Worm (Caenorhabditis elegans): Measurements from ENCODE around the gene icd-1.

The icd-1 gene

DNA sequence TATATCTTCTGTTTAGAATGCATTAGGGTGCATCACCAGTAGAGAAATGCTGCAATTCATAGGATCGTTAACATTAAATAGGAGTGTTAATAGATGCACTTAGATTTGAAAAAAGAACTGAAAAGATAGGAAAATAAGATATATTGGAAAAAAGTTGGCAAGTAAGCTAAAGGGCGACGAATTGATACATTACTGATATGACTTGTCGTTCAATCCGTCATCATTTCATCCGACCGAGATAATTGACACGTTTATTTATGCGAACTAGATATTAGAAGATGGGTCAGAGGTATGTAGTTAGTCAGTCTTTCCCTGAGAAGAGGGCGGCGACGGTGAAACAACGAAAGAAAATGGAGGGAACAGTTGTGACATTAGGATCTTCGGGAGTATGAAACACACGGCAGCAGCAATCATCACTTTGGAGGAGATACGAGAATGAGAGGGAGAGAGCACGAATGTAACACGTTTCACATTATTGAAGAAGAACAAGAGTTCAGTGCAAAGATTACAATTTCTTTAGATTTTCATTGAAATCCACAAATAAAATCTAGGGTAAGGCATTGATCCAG is 43.5 kb downstream of the icd-1 start, which contains the start of gene lron-15:
Gene lron-15, minus strand, starts transcription at position 51 of the 569 bp plus-strand sequence.
- TF ChIP-seq akir-1 (GFP tag; optimal IDR thresholded peaks at IDR 0.05) (no peak), sea-2 (GFP tag; IDR thresholded peaks at IDR 0.05) (no peak), die-1 (tag; optimal IDR thresholded peaks at IDR 0.05) (no peak), dpff-1 (tag; optimal IDR thresholded peaks at IDR 0.05) (no peak), sdz-38 (tag; optimal IDR thresholded peaks at IDR 0.05) (no peak), hmg-1.2 (GFP tag; IDR thresholded peaks at IDR 0.05) (no peak), dpl-1 (GFP tag; optimal IDR thresholded peaks at IDR 0.05) (no peak), F55B11.4 (tag; optimal IDR thresholded peaks at IDR 0.05; ENCODE audit: borderline replicate concordance, insufficient read depth) (no peak), ets-4 (GFP tag; optimal IDR thresholded peaks at IDR 0.05) (no peak), egl-44 (GFP tag; IDR thresholded peaks at IDR 0.05) (no peak), lin-40 (tag; optimal IDR thresholded peaks at IDR 0.05) (no peak), somi-1 (GFP tag; optimal IDR thresholded peaks at IDR 0.05) (no peak), nhr-27 (tag; optimal IDR thresholded peaks at IDR 0.05) (no peak), F22D6.2 (tag; optimal IDR thresholded peaks at IDR 0.05) (no peak)
